Fruit fly (Drosophila melanogaster) whole organism, embryonic: ENCODE measurements around the gene NitFhit.

ENCODE experiments used
- Asciz ChIP-seq: fragments of 200-800 bp; sonication (Bioruptor generic); optimal IDR thresholded peaks from 2 replicates; lab custom pipeline; 2017; ENCODE audit warnings: missing biosample characterization, mild to moderate bottlenecking, missing genetic modification characterization, missing genetic modification reagents
- CG10274 ChIP-seq: fragments of 200-800 bp; sonication (Bioruptor generic); optimal IDR thresholded peaks from 3 replicates; lab custom pipeline; 2017; ENCODE audit warnings: missing biosample characterization, mild to moderate bottlenecking, missing genetic modification characterization
- CG10366 ChIP-seq: fragments of 200-800 bp; sonication (Bioruptor generic); IDR thresholded peaks from 2 replicates; pipeline ENCODE4 v1.3.6; 2022; ENCODE audit warnings: missing biosample characterization, missing genetic modification characterization
- CG10431 ChIP-seq: fragments of 200-800 bp; sonication (Bioruptor generic); optimal IDR thresholded peaks from 3 replicates; lab custom pipeline; 2018; ENCODE audit warnings: missing biosample characterization, mild to moderate bottlenecking, missing genetic modification characterization
- CG11093 ChIP-seq: fragments of 200-800 bp; sonication (Bioruptor generic); IDR thresholded peaks from 3 replicates; pipeline ENCODE4 v1.3.6; 2022; ENCODE audit warnings: missing biosample characterization, missing genetic modification characterization
- CG11723 ChIP-seq: fragments of 200-800 bp; sonication (Bioruptor generic); optimal IDR thresholded peaks from 2 replicates; lab custom pipeline; 2017; ENCODE audit warnings: missing biosample characterization, mild to moderate bottlenecking, missing genetic modification characterization
- CG15269 ChIP-seq: fragments of 200-800 bp; sonication (Bioruptor generic); optimal IDR thresholded peaks from 2 replicates; lab custom pipeline; 2018; ENCODE audit warnings: missing biosample characterization, mild to moderate bottlenecking, missing genetic modification characterization, moderate library complexity
- CG15479 ChIP-seq: fragments of 200-800 bp; sonication (Bioruptor generic); optimal IDR thresholded peaks from 3 replicates; lab custom pipeline; 2019; ENCODE audit warnings: missing biosample characterization, mild to moderate bottlenecking, missing genetic modification characterization, moderate library complexity
- CG15514 ChIP-seq: fragments of 200-800 bp; sonication (Bioruptor generic); optimal IDR thresholded peaks from 3 replicates; lab custom pipeline; 2017; ENCODE audit warnings: missing biosample characterization, missing genetic modification characterization, mild to moderate bottlenecking, moderate library complexity, missing genetic modification reagents
- CG15601 ChIP-seq: fragments of 200-800 bp; sonication (Bioruptor generic); optimal IDR thresholded peaks from 3 replicates; lab custom pipeline; 2019; ENCODE audit warnings: missing biosample characterization, mild to moderate bottlenecking, missing genetic modification characterization, moderate library complexity
- CG15696 ChIP-seq: fragments of 200-800 bp; sonication (Bioruptor generic); optimal IDR thresholded peaks from 2 replicates; lab custom pipeline; 2019; ENCODE audit warnings: missing biosample characterization, mild to moderate bottlenecking, missing genetic modification characterization, moderate library complexity
- CG17328 ChIP-seq: fragments of 200-800 bp; sonication (Bioruptor generic); IDR thresholded peaks from 2 replicates; pipeline ENCODE4 v1.3.6; 2022; ENCODE audit warnings: missing biosample characterization, missing genetic modification characterization
- CG17568 ChIP-seq: fragments of 200-800 bp; sonication (Bioruptor generic); optimal IDR thresholded peaks from 2 replicates; lab custom pipeline; 2018; ENCODE audit warnings: missing biosample characterization, mild to moderate bottlenecking, missing genetic modification characterization, moderate library complexity
- CG30431 ChIP-seq: fragments of 200-800 bp; sonication (Bioruptor generic); optimal IDR thresholded peaks from 2 replicates; lab custom pipeline; 2017; ENCODE audit warnings: missing biosample characterization, missing genetic modification characterization
- CG3847 ChIP-seq: fragments of 200-800 bp; sonication (Bioruptor generic); IDR thresholded peaks from 2 replicates; pipeline ENCODE4 v1.3.6; 2022; ENCODE audit warnings: missing biosample characterization, missing genetic modification characterization
- CG4424 ChIP-seq: fragments of 200-800 bp; sonication (Bioruptor generic); optimal IDR thresholded peaks from 3 replicates; lab custom pipeline; 2016; ENCODE audit warnings: missing biosample characterization, missing genetic modification characterization
- CG6254 ChIP-seq: fragments of 200-800 bp; sonication (Bioruptor generic); optimal IDR thresholded peaks from 3 replicates; lab custom pipeline; 2017; ENCODE audit warnings: mild to moderate bottlenecking, missing biosample characterization, missing genetic modification reagents, missing genetic modification characterization
- CG6683 ChIP-seq: fragments of 200-800 bp; sonication (Bioruptor generic); optimal IDR thresholded peaks from 2 replicates; lab custom pipeline; 2017; ENCODE audit warnings: missing biosample characterization, mild to moderate bottlenecking, missing genetic modification characterization, missing genetic modification reagents
- CG9215 ChIP-seq: fragments of 200-800 bp; sonication (Bioruptor generic); IDR thresholded peaks from 2 replicates; pipeline ENCODE4 v1.3.6; 2022; ENCODE audit warnings: missing biosample characterization, missing genetic modification characterization
- CG9797 ChIP-seq: fragments of 200-800 bp; sonication (Bioruptor generic); optimal IDR thresholded peaks from 3 replicates; lab custom pipeline; 2018; ENCODE audit warnings: missing biosample characterization, mild to moderate bottlenecking, missing genetic modification characterization
- Dip3 ChIP-seq: fragments of 200-800 bp; sonication (Bioruptor generic); optimal IDR thresholded peaks from 3 replicates; lab custom pipeline; 2016; ENCODE audit warnings: missing biosample characterization, missing genetic modification characterization
- Ets97D ChIP-seq: fragments of 200-800 bp; sonication (Bioruptor generic); optimal IDR thresholded peaks from 3 replicates; lab custom pipeline; 2016; ENCODE audit warnings: missing biosample characterization, missing genetic modification characterization
- HLH54F ChIP-seq: fragments of 200-800 bp; sonication (Bioruptor generic); optimal IDR thresholded peaks from 3 replicates; lab custom pipeline; 2016; ENCODE audit warnings: missing biosample characterization, missing genetic modification characterization
- HmgD ChIP-seq: fragments of 200-800 bp; sonication (Bioruptor generic); optimal IDR thresholded peaks from 3 replicates; lab custom pipeline; 2016; ENCODE audit warnings: missing biosample characterization, missing genetic modification characterization
- Hr78 ChIP-seq, 2 experiments: fragments of 200-800 bp in 1 of 2; fragments of >200 bp in 1 of 2; sonication (Bioruptor generic) in 1 of 2; optimal IDR thresholded peaks; 2 replicates each; lab custom pipeline; 2017 to 2019; ENCODE audit warnings: missing biosample characterization in 2 of 2, missing genetic modification characterization in 2 of 2, mild to moderate bottlenecking in 1 of 2, moderate library complexity in 1 of 2
- Hsf ChIP-seq: fragments of 200-800 bp; sonication (Bioruptor generic); optimal IDR thresholded peaks from 3 replicates; lab custom pipeline; 2016; ENCODE audit warnings: missing biosample characterization, missing genetic modification characterization
- Max ChIP-seq: fragments of 200-800 bp; sonication (Bioruptor generic); optimal IDR thresholded peaks from 2 replicates; lab custom pipeline; 2016; ENCODE audit warnings: missing biosample characterization, mild to moderate bottlenecking, missing genetic modification characterization
- Poxn ChIP-seq: fragments of 200-800 bp; sonication (Bioruptor generic); IDR thresholded peaks from 2 replicates; pipeline ENCODE4 v1.3.6; 2022; ENCODE audit warnings: missing biosample characterization, missing genetic modification characterization
- Ravus ChIP-seq: fragments of 200-800 bp; sonication (Bioruptor generic); IDR thresholded peaks from 2 replicates; pipeline ENCODE4 v1.3.6; 2022; ENCODE audit warnings: missing biosample characterization, missing genetic modification characterization
- Rx ChIP-seq: fragments of 200-800 bp; sonication (Bioruptor generic); IDR thresholded peaks from 2 replicates; pipeline ENCODE4 v1.3.6; 2022; ENCODE audit warnings: missing biosample characterization, missing genetic modification characterization
- Side ChIP-seq: fragments of 200-800 bp; sonication (Bioruptor generic); optimal IDR thresholded peaks from 2 replicates; lab custom pipeline; 2016; ENCODE audit warnings: missing biosample characterization, missing genetic modification characterization
- Sry-β ChIP-seq: fragments of 200-800 bp; sonication (Bioruptor generic); optimal IDR thresholded peaks from 2 replicates; lab custom pipeline; 2018; ENCODE audit warnings: missing biosample characterization, mild to moderate bottlenecking, missing genetic modification characterization, moderate library complexity
- YL-1 ChIP-seq: fragments of 200-800 bp; sonication (Bioruptor generic); optimal IDR thresholded peaks from 3 replicates; lab custom pipeline; 2017; ENCODE audit warnings: missing biosample characterization, mild to moderate bottlenecking, missing genetic modification characterization
- exex ChIP-seq: fragments of 200-800 bp; sonication (Bioruptor generic); optimal IDR thresholded peaks from 4 replicates; lab custom pipeline; 2018; ENCODE audit warnings: missing biosample characterization, mild to moderate bottlenecking, missing genetic modification characterization, moderate library complexity
- fd102C ChIP-seq: fragments of 200-800 bp; sonication (Bioruptor generic); optimal IDR thresholded peaks from 2 replicates; lab custom pipeline; 2018; ENCODE audit warnings: missing biosample characterization, mild to moderate bottlenecking, missing genetic modification characterization, moderate library complexity
- fd64A ChIP-seq: fragments of 200-800 bp; sonication (Bioruptor generic); optimal IDR thresholded peaks from 3 replicates; lab custom pipeline; 2018; ENCODE audit warnings: missing biosample characterization, mild to moderate bottlenecking, missing genetic modification characterization
- ftz-f1 ChIP-seq: fragments of 200-800 bp; sonication (Bioruptor generic); optimal IDR thresholded peaks from 2 replicates; lab custom pipeline; 2016; ENCODE audit warnings: missing biosample characterization, missing genetic modification characterization
- insv ChIP-seq, 2 experiments: fragments of 200-800 bp; sonication (Bioruptor generic); optimal IDR thresholded peaks; 3 replicates each; lab custom pipeline; 2016 to 2018; ENCODE audit warnings: missing biosample characterization in 2 of 2, missing genetic modification characterization in 2 of 2
- ken ChIP-seq: fragments of 200-800 bp; sonication (Bioruptor generic); IDR thresholded peaks from 3 replicates; pipeline ENCODE4 v1.3.6; 2022; ENCODE audit warnings: missing biosample characterization, missing genetic modification characterization
- knrl ChIP-seq: fragments of 200-800 bp; sonication (Bioruptor generic); IDR thresholded peaks from 3 replicates; pipeline ENCODE4 v1.3.6; 2022; ENCODE audit warnings: missing biosample characterization, missing genetic modification characterization; ENCODE audit not compliant: partially characterized antibody
- maf-S ChIP-seq: fragments of 200-800 bp; sonication (Bioruptor generic); optimal IDR thresholded peaks from 2 replicates; lab custom pipeline; 2016; ENCODE audit warnings: missing biosample characterization, missing genetic modification characterization
- mam ChIP-seq: fragments of 200-800 bp; sonication (Bioruptor generic); optimal IDR thresholded peaks from 3 replicates; lab custom pipeline; 2016; ENCODE audit warnings: missing biosample characterization, missing genetic modification characterization
- seq ChIP-seq: fragments of 200-800 bp; sonication (Bioruptor generic); IDR thresholded peaks from 2 replicates; pipeline ENCODE4 v1.3.6; 2022; ENCODE audit warnings: missing biosample characterization, missing genetic modification characterization
- sisA ChIP-seq: fragments of 200-800 bp; sonication (Bioruptor generic); IDR thresholded peaks from 2 replicates; pipeline ENCODE4 v1.3.6; 2022; ENCODE audit warnings: missing biosample characterization, missing genetic modification characterization
- ssp ChIP-seq: fragments of 200-800 bp; sonication (Bioruptor generic); IDR thresholded peaks from 2 replicates; pipeline ENCODE4 v1.3.6; 2022; ENCODE audit warnings: missing biosample characterization, missing genetic modification characterization
- tap ChIP-seq: fragments of 200-800 bp; optimal IDR thresholded peaks from 3 replicates; lab custom pipeline; 2019; ENCODE audit warnings: missing biosample characterization, mild to moderate bottlenecking, missing genetic modification characterization, moderate library complexity
- toy ChIP-seq: fragments of 200-800 bp; sonication (Bioruptor generic); IDR thresholded peaks from 2 replicates; pipeline ENCODE4 v1.3.6; 2022; ENCODE audit warnings: missing biosample characterization, missing genetic modification characterization
- vnd ChIP-seq: fragments of 200-800 bp; sonication (Bioruptor generic); IDR thresholded peaks from 3 replicates; pipeline ENCODE4 v1.3.6; 2022; ENCODE audit warnings: missing biosample characterization, missing genetic modification characterization; ENCODE audit not compliant: partially characterized antibody

Gene NitFhit

DNA sequence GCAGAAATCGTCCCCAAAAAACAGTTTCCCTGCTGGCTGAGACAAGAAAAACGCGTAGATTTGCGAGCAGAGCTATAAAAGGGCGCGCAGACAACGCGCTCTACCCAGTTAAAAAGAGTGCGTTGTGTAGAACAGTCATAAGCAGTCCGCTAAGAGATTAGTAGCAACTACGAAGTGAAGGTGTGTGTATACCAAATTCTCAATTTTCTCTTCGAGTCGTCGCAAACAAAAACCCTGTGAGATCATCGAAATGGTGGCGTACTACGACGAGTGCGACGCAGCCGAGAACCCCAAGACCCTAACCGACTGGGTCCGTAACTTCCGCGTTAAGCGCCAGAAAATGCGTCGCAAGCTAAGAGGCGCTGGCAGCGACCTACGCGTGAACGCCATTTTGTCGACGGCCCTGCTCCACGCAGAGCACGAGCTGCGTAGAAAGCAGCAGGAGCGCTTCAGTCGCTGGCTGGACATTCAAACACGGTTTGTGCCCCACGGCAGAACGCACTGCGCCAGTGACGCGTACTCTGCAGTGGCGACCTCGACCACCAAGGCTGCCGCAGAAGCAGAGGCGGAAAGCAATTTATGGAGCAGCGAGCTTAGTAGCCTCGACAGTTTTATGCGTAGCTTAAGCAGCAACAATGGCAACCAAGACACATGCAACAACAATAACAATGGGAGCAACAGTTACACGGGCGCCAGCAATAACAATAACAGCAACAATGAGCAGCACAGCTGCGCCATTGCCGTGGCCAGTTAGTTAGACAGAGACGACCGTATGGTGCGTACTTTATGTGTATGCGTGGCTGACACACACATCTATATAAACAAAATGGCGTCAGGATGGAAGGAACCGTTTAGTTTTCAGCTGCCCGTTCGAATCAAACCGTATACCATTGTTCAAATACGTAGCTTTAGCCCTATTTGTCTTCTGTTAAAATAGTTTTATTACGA, 20.7 kb downstream of the NitFhit start (continued):
- no peak for TF ChIP-seq Sry-β (GFP tag; lab: Kevin White, UChicago)
- TF ChIP-seq Hr78 (GFP tag; optimal IDR thresholded peaks at IDR 0.05; lab: Kevin White, UChicago), result no peak
- TF ChIP-seq CG10274 (GFP tag; lab: Kevin White, UChicago), result no peak
- peak; percentile 9; the same call in 2 of the 3 replicates for TF ChIP-seq ken (GFP tag; lab: Robert Waterston, UW)
- no peak for TF ChIP-seq Asciz (GFP tag; lab: Kevin White, UChicago)
- peak; percentile 1 for TF ChIP-seq fd64A (GFP tag; lab: Kevin White, UChicago)
- TF ChIP-seq Hsf (GFP tag; lab: Kevin White, UChicago), result no peak
- peak in 1 of 2 experiments; percentile 11 for TF ChIP-seq insv (GFP tag; optimal IDR thresholded peaks at IDR 0.05; lab: Kevin White, UChicago)
- TF ChIP-seq CG9797 (GFP tag; lab: Kevin White, UChicago), result no peak
- no peak for TF ChIP-seq CG17568 (GFP tag; lab: Kevin White, UChicago)
- no peak for TF ChIP-seq HLH54F (GFP tag; lab: Kevin White, UChicago)
- TF ChIP-seq CG9215, result no peak
- TF ChIP-seq vnd, result 0 out of 3 replicates have a peak, but pooled peaks have one; percentile 9
- no peak for TF ChIP-seq CG4424 (GFP tag; lab: Kevin White, UChicago)
- TF ChIP-seq ftz-f1 (GFP tag; lab: Kevin White, UChicago), result peak; percentile 89
- TF ChIP-seq HmgD, result no peak
- no peak for TF ChIP-seq CG6254 (GFP tag; lab: Kevin White, UChicago)
- peak; percentile 30; the same call in 1 of the 2 replicates for TF ChIP-seq CG17328 (GFP tag; lab: Robert Waterston, UW)
- TF ChIP-seq knrl (GFP tag; lab: Robert Waterston, UW), result 0 out of 3 replicates have a peak, but pooled peaks have one; percentile 36
- TF ChIP-seq fd102C (GFP tag; lab: Kevin White, UChicago), result no peak
- TF ChIP-seq CG15601 (tag; lab: Kevin White, UChicago), result no peak
- no peak for TF ChIP-seq sisA (GFP tag; lab: Robert Waterston, UW)
- no peak for TF ChIP-seq CG10366
- no peak for TF ChIP-seq mam (GFP tag; lab: Kevin White, UChicago)
- TF ChIP-seq Side (GFP tag; lab: Kevin White, UChicago), result no peak
- no peak for TF ChIP-seq CG6683
- no peak for TF ChIP-seq maf-S
- no peak for TF ChIP-seq CG30431 (GFP tag; lab: Kevin White, UChicago)
- peak; percentile 18 for TF ChIP-seq CG15514 (GFP tag; lab: Kevin White, UChicago)
- TF ChIP-seq exex (tag; lab: Kevin White, UChicago), result no peak
- TF ChIP-seq ssp (GFP tag; lab: Robert Waterston, UW), result no peak
- TF ChIP-seq toy (GFP tag; lab: Robert Waterston, UW), result no peak
- TF ChIP-seq seq (GFP tag; lab: Robert Waterston, UW), result peak; percentile 43; the same call in 1 of the 2 replicates
- no peak for TF ChIP-seq CG11093 (GFP tag; lab: Robert Waterston, UW)
- no peak for TF ChIP-seq Dip3
- TF ChIP-seq CG11723 (GFP tag; lab: Kevin White, UChicago), result no peak
- peak; percentile 58 for TF ChIP-seq CG10431 (GFP tag; lab: Kevin White, UChicago)
- TF ChIP-seq CG15269 (tag; lab: Kevin White, UChicago), result no peak
- no peak for TF ChIP-seq Ravus (GFP tag; lab: Robert Waterston, UW)
- no peak for TF ChIP-seq CG15479 (GFP tag; lab: Kevin White, UChicago)
- TF ChIP-seq Poxn, result no peak
- no peak for TF ChIP-seq Ets97D (GFP tag; lab: Kevin White, UChicago)
- no peak for TF ChIP-seq tap
- TF ChIP-seq CG15696 (tag; lab: Kevin White, UChicago), result no peak
- TF ChIP-seq Max, result no peak
- no peak for TF ChIP-seq CG3847
- no peak for TF ChIP-seq Rx (GFP tag; lab: Robert Waterston, UW)
- peak; percentile 91 for TF ChIP-seq YL-1 (GFP tag; lab: Kevin White, UChicago)
